Fruit fly (Drosophila melanogaster): ENCODE data around the gene stumps.

Gene stumps

DNA sequence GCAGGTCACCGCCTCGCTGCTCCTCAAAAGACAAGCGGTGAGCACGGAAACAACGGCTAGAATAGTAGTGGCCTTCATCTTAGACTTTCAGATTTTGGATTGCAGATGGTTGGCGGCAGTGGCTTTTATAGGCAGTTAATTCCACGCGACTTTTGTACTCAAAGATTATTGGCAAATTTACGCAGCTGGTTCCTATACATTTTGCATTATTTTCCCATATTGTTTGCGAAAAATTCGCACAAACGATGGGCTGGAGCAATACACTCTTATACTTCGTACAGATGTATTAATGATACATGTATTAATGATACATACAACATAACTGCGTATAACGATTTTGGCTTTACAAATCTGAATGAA is 12.3 kb upstream of the stumps start, which contains the start of gene CG8087:
Gene CG8087, minus strand, starts transcription at position 101 of the 360 bp plus-strand sequence.
- TF ChIP-seq Met (GFP tag; optimal IDR thresholded peaks at IDR 0.05) (no peak), svp (GFP tag) (peak; percentile 26)

DNA sequence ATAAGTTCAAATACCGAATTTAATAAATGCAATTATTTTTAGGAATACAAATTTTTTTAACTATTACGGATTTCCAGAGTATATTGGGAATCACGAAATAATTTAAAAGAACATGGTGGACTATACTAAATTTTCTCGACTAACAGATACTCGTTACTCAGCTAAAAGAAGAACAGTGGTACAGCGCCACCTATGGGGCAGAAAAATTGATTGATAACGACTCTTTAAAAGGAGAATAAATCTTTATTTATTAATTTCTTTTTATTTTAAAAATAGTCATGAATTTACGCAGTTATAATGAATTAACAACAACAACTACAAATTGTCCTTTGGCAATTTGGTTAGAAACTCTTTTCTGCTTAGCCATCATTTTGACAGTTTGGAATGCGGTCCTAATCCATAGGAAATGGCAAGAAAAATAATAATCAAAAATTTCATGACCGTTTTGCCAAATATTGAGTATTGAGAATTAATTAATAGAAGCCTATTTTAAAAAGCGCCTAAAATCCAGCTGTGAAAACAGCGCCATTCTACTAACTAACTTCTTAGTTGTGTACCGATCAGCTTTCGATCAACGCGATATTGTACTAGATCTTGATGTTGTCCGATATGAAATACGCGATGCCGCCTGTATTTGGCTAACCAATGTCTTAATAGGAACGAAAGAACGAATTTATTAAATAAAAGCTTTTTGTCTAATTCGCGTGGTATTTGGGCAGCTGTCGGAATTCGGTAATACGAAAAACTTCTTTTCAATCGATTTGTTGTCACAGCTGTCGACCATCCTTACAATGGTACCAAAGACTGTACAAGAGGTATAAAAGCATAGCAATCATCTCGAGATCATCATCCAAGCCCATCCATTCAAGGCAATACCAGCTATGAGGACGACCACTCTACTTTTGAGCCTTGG is 11.7 kb upstream of the stumps start, which contains the start of gene CG14852:
Gene CG14852, plus strand, starts transcription at position 863 of the 913 bp plus-strand sequence.
- no peak for TF ChIP-seq Eip78C (GFP tag)
- no peak for TF ChIP-seq Met (GFP tag; optimal IDR thresholded peaks at IDR 0.05)
- TF ChIP-seq Hr39 (GFP tag; optimal IDR thresholded peaks at IDR 0.05), result no peak
- no peak for TF ChIP-seq CG6163 (GFP tag; IDR thresholded peaks at IDR 0.05)
- TF ChIP-seq Sox102F (GFP tag; optimal IDR thresholded peaks at IDR 0.05), result no peak
- no peak for TF ChIP-seq CG6276 (GFP tag; optimal IDR thresholded peaks at IDR 0.05)
- no peak for TF ChIP-seq vri (GFP tag; optimal IDR thresholded peaks at IDR 0.05)
- TF ChIP-seq Ets96B (tag; optimal IDR thresholded peaks at IDR 0.05), result no peak
- no peak for TF ChIP-seq achi (GFP tag; optimal IDR thresholded peaks at IDR 0.05)
- TF ChIP-seq CG3919 (GFP tag; optimal IDR thresholded peaks at IDR 0.05), result no peak
- TF ChIP-seq salr (GFP tag; optimal IDR thresholded peaks at IDR 0.05), result no peak
- no peak for TF ChIP-seq Gug (GFP tag; IDR thresholded peaks at IDR 0.05)
- TF ChIP-seq lz (GFP tag; optimal IDR thresholded peaks at IDR 0.05), result no peak
- TF ChIP-seq Eip75B (GFP tag; optimal IDR thresholded peaks at IDR 0.05), result no peak

DNA sequence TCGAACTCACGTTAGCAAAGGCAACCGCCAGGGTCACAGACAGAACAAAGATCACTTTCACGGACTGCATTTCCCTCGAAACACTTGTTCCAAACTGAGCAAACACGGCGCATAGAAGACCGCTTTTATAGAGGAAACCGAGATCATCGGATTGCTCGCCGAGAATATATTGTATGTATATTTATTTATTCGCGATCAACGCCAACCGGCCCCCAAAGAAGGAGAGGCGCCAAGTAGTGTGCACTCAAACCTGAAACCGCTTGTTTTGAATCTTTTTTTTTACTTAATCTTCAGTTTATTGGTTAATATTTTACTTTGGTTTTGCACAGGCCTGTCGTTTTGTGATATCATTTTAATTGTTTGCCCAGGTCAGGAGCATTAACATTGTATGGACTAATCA is 9.7 kb upstream of the stumps start, which contains the start of gene CG31313:
Gene CG31313, minus strand, starts transcription at position 101 of the 400 bp plus-strand sequence.
- TF ChIP-seq Eip78C (GFP tag), result peak; percentile 23
- peak; percentile 3 for TF ChIP-seq vri (GFP tag; optimal IDR thresholded peaks at IDR 0.05)
- no peak for TF ChIP-seq CG4318 (GFP tag; optimal IDR thresholded peaks at IDR 0.05)

- no peak for TF ChIP-seq Gug (GFP tag; IDR thresholded peaks at IDR 0.05)
- TF ChIP-seq Sox14 (GFP tag; optimal IDR thresholded peaks at IDR 0.05), result no peak
- no peak for TF ChIP-seq Sox15 (GFP tag; optimal IDR thresholded peaks at IDR 0.05)
- no peak for TF ChIP-seq CG3919 (GFP tag; optimal IDR thresholded peaks at IDR 0.05)
- TF ChIP-seq Blimp-1 (GFP tag; optimal IDR thresholded peaks at IDR 0.05), result no peak
- TF ChIP-seq cyc (GFP tag; optimal IDR thresholded peaks at IDR 0.05), result no peak
- no peak for TF ChIP-seq CG7368 (GFP tag; optimal IDR thresholded peaks at IDR 0.05)
- no peak for TF ChIP-seq Ets21C (GFP tag; optimal IDR thresholded peaks at IDR 0.05)
- TF ChIP-seq Sox102F (GFP tag; optimal IDR thresholded peaks at IDR 0.05), result no peak
- TF ChIP-seq CG8632 (GFP tag; optimal IDR thresholded peaks at IDR 0.05), result no peak
- TF ChIP-seq CG31627 (GFP tag; optimal IDR thresholded peaks at IDR 0.05), result no peak
- no peak for TF ChIP-seq dsx (GFP tag; optimal IDR thresholded peaks at IDR 0.05; ENCODE audit: poor library complexity, severe bottlenecking)
- TF ChIP-seq vri (GFP tag; optimal IDR thresholded peaks at IDR 0.05), result no peak
- no peak for TF ChIP-seq spab (GFP tag; optimal IDR thresholded peaks at IDR 0.05)
- no peak for TF ChIP-seq CG11762 (GFP tag; optimal IDR thresholded peaks at IDR 0.05; ENCODE audit: insufficient read depth)
- TF ChIP-seq ss (GFP tag; optimal IDR thresholded peaks at IDR 0.05), result no peak
- no peak for TF ChIP-seq dac (GFP tag; optimal IDR thresholded peaks at IDR 0.05)
- TF ChIP-seq achi (GFP tag; optimal IDR thresholded peaks at IDR 0.05), result no peak
Observed at dm6 chr3R:14567796-14568195, 9.2 kb upstream of the stumps start.

DNA sequence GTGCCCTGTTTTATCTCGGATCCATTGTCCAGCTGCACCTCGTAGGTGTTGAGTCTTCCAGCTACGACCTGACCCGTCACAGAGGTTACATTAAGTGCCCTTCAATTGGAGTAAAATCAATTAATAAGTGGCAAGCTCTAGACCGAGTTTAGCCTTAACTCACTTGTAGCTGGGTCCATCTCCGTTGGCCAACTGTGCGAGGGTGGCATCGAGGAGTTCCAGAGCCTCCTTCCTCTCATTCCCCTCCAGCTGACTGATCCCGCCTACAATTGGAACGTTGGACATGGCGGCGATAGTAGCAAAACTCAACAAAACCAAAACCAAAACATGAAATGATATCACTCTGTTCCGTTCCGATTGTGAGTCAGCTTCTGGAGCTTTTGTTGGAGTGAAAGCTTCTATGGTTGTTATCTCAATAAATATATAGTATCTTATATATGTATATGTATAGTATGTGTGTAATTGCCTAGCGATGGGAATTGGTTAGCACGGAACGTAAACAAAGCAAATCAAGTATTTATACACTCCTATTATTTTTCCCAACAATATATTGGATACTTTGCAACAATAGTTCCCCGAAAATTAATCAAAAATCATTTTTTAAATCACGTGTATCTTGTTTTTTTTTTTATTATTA is 8.4 kb upstream of the stumps start, which contains the start of gene CG8066:
Gene CG8066, minus strand, starts transcription at position 347 of the 637 bp plus-strand sequence.
- TF ChIP-seq Hr38 (GFP tag; optimal IDR thresholded peaks at IDR 0.05) (no peak), CG10631 (GFP tag; optimal IDR thresholded peaks at IDR 0.05) (peak; percentile 1), cyc (GFP tag; optimal IDR thresholded peaks at IDR 0.05) (no peak), fd85E (GFP tag; optimal IDR thresholded peaks at IDR 0.05) (no peak), CG7368 (GFP tag; optimal IDR thresholded peaks at IDR 0.05) (no peak), fd59A (GFP tag; optimal IDR thresholded peaks at IDR 0.05) (no peak), CG6163 (GFP tag; IDR thresholded peaks at IDR 0.05) (0 out of 3 replicates have a peak, but pooled peaks have one; percentile 10), dsx (GFP tag; optimal IDR thresholded peaks at IDR 0.05; ENCODE audit: poor library complexity, severe bottlenecking) (no peak), Eip75B (GFP tag; optimal IDR thresholded peaks at IDR 0.05) (no peak), CG16779 (tag; optimal IDR thresholded peaks at IDR 0.05) (no peak), Eip93F (GFP tag; optimal IDR thresholded peaks at IDR 0.05) (no peak), achi (GFP tag; optimal IDR thresholded peaks at IDR 0.05) (peak; percentile 48), Met (GFP tag; optimal IDR thresholded peaks at IDR 0.05) (no peak), pdm3 (GFP tag; optimal IDR thresholded peaks at IDR 0.05) (no peak), spab (GFP tag; optimal IDR thresholded peaks at IDR 0.05) (no peak), esn (GFP tag; optimal IDR thresholded peaks at IDR 0.05) (no peak), vri (GFP tag; optimal IDR thresholded peaks at IDR 0.05) (peak; percentile 22), CG6808 (GFP tag; optimal IDR thresholded peaks at IDR 0.05) (no peak), svp (GFP tag) (peak; percentile 72), CG6276 (GFP tag; optimal IDR thresholded peaks at IDR 0.05) (no peak), lz (GFP tag; optimal IDR thresholded peaks at IDR 0.05) (no peak)

Measured in whole organism, prepupa.